Worm (Caenorhabditis elegans) whole organism, midembryonic: ENCODE results near the gene rabr-1.

ENCODE experiments used
- T22C8.4 ChIP-seq: fragments of 200-800 bp; sonication (Bioruptor generic); IDR thresholded peaks from 2 replicates; pipeline ENCODE4 v1.3.6; 2022; ENCODE audit warnings: missing genetic modification characterization, missing compliant biosample characterization
- cog-1 ChIP-seq: sonication (generic microtip); optimal IDR thresholded peaks from 2 replicates; lab custom pipeline; 2016; ENCODE audit warnings: missing genetic modification characterization, missing compliant biosample characterization
- flt-1 ChIP-seq: fragments of 200-800 bp; sonication (Bioruptor generic); IDR thresholded peaks from 2 replicates; pipeline ENCODE4 v1.3.6; 2022; ENCODE audit warnings: missing genetic modification characterization, missing compliant biosample characterization
- klf-2 ChIP-seq: fragments of 200-800 bp; sonication (Bioruptor generic); conservative IDR thresholded peaks from 2 replicates; pipeline ENCODE4 v1.3.6; 2022; ENCODE audit warnings: missing genetic modification reagents, missing genetic modification characterization, missing compliant biosample characterization
- med-1 ChIP-seq: sonication (generic microtip); optimal IDR thresholded peaks from 2 replicates; lab custom pipeline; 2017; ENCODE audit warnings: missing genetic modification characterization, mild to moderate bottlenecking, missing compliant biosample characterization, antibody characterized with exemption, missing genetic modification reagents; ENCODE audit not compliant: insufficient read depth
- ref-1 ChIP-seq: fragments of 200-800 bp; sonication (Bioruptor generic); conservative IDR thresholded peaks from 2 replicates; pipeline ENCODE4 v1.3.6; 2022; ENCODE audit warnings: missing genetic modification reagents, missing genetic modification characterization, missing compliant biosample characterization
- tab-1 ChIP-seq: fragments of 200-800 bp; sonication (Bioruptor generic); IDR thresholded peaks from 2 replicates; pipeline ENCODE4 v1.3.6; 2022; ENCODE audit warnings: missing genetic modification characterization, missing compliant biosample characterization
- ztf-23 ChIP-seq: fragments of 200-800 bp; sonication (Bioruptor generic); IDR thresholded peaks from 2 replicates; pipeline ENCODE4 v1.3.6; 2022; ENCODE audit warnings: missing genetic modification reagents, missing genetic modification characterization, missing compliant biosample characterization
- ztf-29 ChIP-seq: fragments of 200-800 bp; sonication (Bioruptor generic); IDR thresholded peaks from 2 replicates; pipeline ENCODE4 v1.3.6; 2022; ENCODE audit warnings: missing genetic modification reagents, missing genetic modification characterization, missing compliant biosample characterization

Gene rabr-1

DNA sequence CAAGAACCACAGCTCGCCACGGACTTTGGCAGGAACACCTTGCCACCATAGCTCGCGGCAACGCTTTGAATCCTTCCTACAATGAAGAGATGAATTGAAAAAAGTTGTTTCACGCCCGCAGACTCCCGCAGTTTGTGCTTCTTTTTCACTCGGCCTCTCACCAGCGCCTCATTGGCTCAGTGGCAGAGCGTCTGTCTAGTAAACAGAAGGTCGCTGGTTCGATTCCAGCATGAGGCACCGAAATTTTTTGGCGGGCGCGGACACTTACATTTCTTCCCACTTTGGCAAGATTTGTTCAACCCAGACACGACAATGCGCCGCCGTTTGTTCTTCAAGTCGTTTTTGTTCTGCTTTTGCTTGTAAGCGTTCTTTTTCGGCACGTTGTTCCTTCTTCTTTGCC, 31.9 kb downstream of the rabr-1 start:
- TF ChIP-seq T22C8.4 (GFP tag; lab: Robert Waterston, UW) (no peak), ref-1 (GFP tag; lab: Robert Waterston, UW) (no peak; the same call in 1 of the 2 replicates), med-1 (GFP tag; lab: Kevin White, UChicago) (no peak), ztf-29 (GFP tag; lab: Robert Waterston, UW) (peak; percentile 37; the same call in 1 of the 2 replicates), flt-1 (no peak), tab-1 (GFP tag; lab: Robert Waterston, UW) (0 out of 2 replicates have a peak, but pooled peaks have one; percentile 50), klf-2 (GFP tag; lab: Robert Waterston, UW) (no peak; the same call in 1 of the 2 replicates), ztf-23 (peak; percentile 62; the same call in 1 of the 2 replicates), cog-1 (tag; lab: Kevin White, UChicago) (no peak)

- TF ChIP-seq flt-1 (no peak), med-1 (GFP tag; lab: Kevin White, UChicago) (no peak), ref-1 (GFP tag; lab: Robert Waterston, UW) (no peak), ztf-29 (GFP tag; lab: Robert Waterston, UW) (no peak)
These were observed 35.3 kb downstream of the rabr-1 start for ce11 chrX:2531276-2531675.

DNA sequence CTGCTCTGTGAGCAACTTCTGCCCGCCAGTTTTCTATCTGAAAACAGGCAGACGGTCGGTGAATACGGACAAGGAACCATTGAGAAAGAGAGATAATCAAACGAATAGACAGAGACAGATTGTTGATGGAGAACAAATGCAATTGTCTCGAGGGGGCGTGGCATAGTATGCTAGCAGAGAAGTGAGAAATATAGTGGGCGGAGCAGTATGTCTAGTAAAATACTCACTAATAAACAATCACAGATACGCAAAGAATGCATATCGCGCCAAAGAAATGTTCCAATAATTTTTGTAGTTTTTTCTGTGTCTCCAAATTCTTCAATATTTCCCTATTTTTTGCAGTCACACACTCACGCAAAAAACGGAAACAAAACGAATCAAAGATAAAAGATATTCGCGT, 36.4 kb downstream of the rabr-1 start, which contains the start of gene tbc-12:
TSS of gene tbc-12 (minus strand) at position 101 of the 400 bp plus-strand sequence.
- TF ChIP-seq T22C8.4 (GFP tag; lab: Robert Waterston, UW), result no peak
- TF ChIP-seq flt-1, result no peak

- TF ChIP-seq T22C8.4 (GFP tag; lab: Robert Waterston, UW), result peak; percentile 78
- peak; percentile 63; the same call in 1 of the 2 replicates for TF ChIP-seq ztf-29 (GFP tag; lab: Robert Waterston, UW)
- peak; percentile 96 for TF ChIP-seq cog-1 (tag; lab: Kevin White, UChicago)
- 0 out of 2 replicates have a peak, but pooled peaks have one; percentile 17 for TF ChIP-seq tab-1 (GFP tag; lab: Robert Waterston, UW)
- no peak for TF ChIP-seq klf-2 (GFP tag; lab: Robert Waterston, UW)
- TF ChIP-seq flt-1, result peak; percentile 73
These were observed 40.3 kb downstream of the rabr-1 start for ce11 chrX:2536246-2536772.

DNA sequence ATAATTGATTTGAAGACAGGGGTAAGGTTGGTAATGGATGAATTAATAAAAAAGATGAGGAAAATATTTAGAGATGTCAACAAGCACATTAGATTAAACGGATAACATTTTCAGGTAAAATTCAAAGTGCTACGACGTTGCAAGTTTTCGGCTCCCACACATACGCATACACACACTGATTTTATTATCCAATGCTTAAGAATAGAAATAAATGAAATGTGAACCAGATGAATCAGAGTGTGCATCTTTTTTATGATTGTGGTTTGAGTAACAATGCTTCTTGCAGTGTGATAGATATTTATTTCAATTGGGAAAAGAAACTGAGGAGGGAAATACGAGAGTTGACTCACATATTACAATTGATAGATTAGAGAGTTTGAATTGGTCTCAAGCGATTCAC, 42.7 kb downstream of the rabr-1 start:
- TF ChIP-seq med-1 (GFP tag; lab: Kevin White, UChicago) (no peak), ref-1 (GFP tag; lab: Robert Waterston, UW) (no peak), tab-1 (GFP tag; lab: Robert Waterston, UW) (no peak), cog-1 (tag; lab: Kevin White, UChicago) (no peak), ztf-29 (GFP tag; lab: Robert Waterston, UW) (no peak), flt-1 (no peak), klf-2 (GFP tag; lab: Robert Waterston, UW) (no peak), T22C8.4 (GFP tag; lab: Robert Waterston, UW) (no peak), ztf-23 (no peak)

ce11 chrX:2541003-2541521, 45.1 kb downstream of the rabr-1 start, which contains the start of gene F52H2.3:
F52H2.3 (minus strand) TSS chrX:2541053.
- TF ChIP-seq cog-1 (tag; lab: Kevin White, UChicago), result no peak
- no peak for TF ChIP-seq ref-1 (GFP tag; lab: Robert Waterston, UW)
- TF ChIP-seq T22C8.4 (GFP tag; lab: Robert Waterston, UW), result no peak

- TF ChIP-seq med-1 (GFP tag; lab: Kevin White, UChicago) (no peak), T22C8.4 (GFP tag; lab: Robert Waterston, UW) (no peak), ztf-29 (GFP tag; lab: Robert Waterston, UW) (no peak), ztf-23 (no peak), flt-1 (no peak), ref-1 (GFP tag; lab: Robert Waterston, UW) (no peak), klf-2 (GFP tag; lab: Robert Waterston, UW) (no peak), cog-1 (tag; lab: Kevin White, UChicago) (no peak), tab-1 (GFP tag; lab: Robert Waterston, UW) (no peak)
These were observed 47.4 kb downstream of the rabr-1 start for ce11 chrX:2543353-2543752.

DNA sequence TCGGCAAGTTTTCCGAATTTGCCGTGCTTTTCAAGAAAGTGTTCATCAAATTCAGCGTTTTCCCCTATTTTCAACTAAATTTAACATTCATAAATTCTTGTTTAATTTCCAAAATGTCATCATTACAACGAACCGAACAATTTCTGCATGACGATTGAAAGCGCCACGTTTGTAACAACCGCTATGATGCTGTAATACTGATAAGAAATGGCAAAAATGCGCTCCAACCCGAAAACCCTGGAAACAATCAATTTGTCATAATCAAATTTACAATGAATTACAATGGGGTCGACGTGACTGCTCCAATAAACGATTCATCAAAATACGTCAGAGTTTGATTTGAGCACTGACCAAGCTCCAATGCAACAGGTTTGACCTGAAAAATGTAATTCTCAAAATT, 48.7 kb downstream of the rabr-1 start:
- TF ChIP-seq ref-1 (GFP tag; lab: Robert Waterston, UW) (no peak), ztf-29 (GFP tag; lab: Robert Waterston, UW) (no peak), T22C8.4 (GFP tag; lab: Robert Waterston, UW) (no peak)

DNA sequence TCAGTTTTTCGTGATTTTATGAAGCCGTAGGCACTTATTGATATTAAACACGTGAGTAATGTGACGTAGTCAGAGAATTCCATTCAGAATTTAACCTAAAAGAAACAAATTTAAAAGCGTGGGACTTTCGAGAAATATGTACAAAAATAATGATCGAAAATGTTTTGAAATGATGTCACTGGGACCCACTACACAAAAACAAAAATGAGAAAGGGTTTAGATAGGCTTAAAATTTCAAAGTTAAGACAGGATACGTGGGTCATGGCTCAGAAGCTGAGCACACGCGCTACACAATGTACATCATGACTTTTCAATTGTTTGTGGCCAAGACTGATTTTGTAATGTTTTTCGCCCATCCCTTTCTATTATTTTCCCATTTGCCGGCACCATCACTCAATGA, 52.9 kb downstream of the rabr-1 start, which contains the start of gene smvt-1:
TSS of gene smvt-1 (minus strand) at position 101 of the 400 bp plus-strand sequence.
- TF ChIP-seq flt-1 (no peak), ztf-23 (no peak), ztf-29 (GFP tag; lab: Robert Waterston, UW) (no peak), med-1 (GFP tag; lab: Kevin White, UChicago) (no peak), ref-1 (GFP tag; lab: Robert Waterston, UW) (no peak), tab-1 (GFP tag; lab: Robert Waterston, UW) (no peak), klf-2 (GFP tag; lab: Robert Waterston, UW) (no peak), T22C8.4 (GFP tag; lab: Robert Waterston, UW) (no peak), cog-1 (tag; lab: Kevin White, UChicago) (no peak)

DNA sequence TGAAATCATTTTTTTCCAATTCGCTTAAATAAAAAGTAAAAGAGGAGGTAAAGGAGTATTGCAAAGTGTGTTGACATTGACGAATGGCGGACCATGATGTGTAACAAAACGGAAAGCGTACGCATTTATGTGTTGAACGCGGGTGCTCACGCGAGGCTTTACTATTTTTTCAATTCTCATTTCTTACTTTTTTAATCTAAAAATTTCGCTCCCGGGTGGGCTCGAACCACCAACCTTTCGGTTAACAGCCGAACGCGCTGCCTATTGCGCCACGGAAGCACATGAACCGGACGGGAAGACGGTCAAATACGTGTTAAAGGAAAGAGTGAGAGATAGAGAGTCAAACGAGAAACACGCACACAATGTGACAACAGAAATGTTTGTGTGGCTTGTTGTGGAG, 53.3 kb downstream of the rabr-1 start:
- peak; percentile 91 for TF ChIP-seq cog-1 (tag; lab: Kevin White, UChicago)
- peak; percentile 91 for TF ChIP-seq ztf-23
- TF ChIP-seq ztf-29 (GFP tag; lab: Robert Waterston, UW), result peak; percentile 90
- TF ChIP-seq flt-1, result peak; percentile 95
- TF ChIP-seq tab-1 (GFP tag; lab: Robert Waterston, UW), result peak; percentile 91
- TF ChIP-seq ref-1 (GFP tag; lab: Robert Waterston, UW), result peak; percentile 84
- peak; percentile 72 for TF ChIP-seq med-1 (GFP tag; lab: Kevin White, UChicago)
- TF ChIP-seq T22C8.4 (GFP tag; lab: Robert Waterston, UW), result peak; percentile 87
- peak; percentile 77 for TF ChIP-seq klf-2 (GFP tag; lab: Robert Waterston, UW)
